Worm (Caenorhabditis elegans): Measurements from ENCODE around the gene H03A11.2.

H03A11.2 gene

DNA sequence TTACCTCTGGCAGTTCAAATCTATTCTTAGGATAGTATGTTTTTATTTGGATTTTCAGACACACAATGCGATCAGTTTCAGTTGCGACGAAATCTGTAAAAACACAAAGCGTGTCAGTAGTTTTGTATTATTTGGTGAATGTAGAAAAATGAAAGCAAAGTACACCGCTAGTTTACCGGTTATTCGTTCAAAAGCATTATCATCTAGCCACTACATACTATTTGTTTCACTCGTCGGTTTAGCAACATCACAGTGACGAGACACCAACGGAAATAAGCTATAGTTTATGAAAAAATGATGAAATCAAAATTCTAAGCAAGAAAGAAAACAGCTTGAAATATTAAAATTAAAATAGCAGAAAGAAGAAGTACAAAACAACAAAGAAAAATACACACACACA lies 40.2 kb upstream of the H03A11.2 start:
- no peak for TF ChIP-seq lin-54 (GFP tag; optimal IDR thresholded peaks at IDR 0.05)
- TF ChIP-seq hlh-12 (tag; optimal IDR thresholded peaks at IDR 0.05), result no peak
- TF ChIP-seq aptf-2 (GFP tag; conservative IDR thresholded peaks at IDR 0.05), result no peak

ce11 chrX:15268461-15268860 lies 38.0 kb upstream of the H03A11.2 start:
- TF ChIP-seq K12H6.12 (tag; optimal IDR thresholded peaks at IDR 0.05), result no peak

DNA sequence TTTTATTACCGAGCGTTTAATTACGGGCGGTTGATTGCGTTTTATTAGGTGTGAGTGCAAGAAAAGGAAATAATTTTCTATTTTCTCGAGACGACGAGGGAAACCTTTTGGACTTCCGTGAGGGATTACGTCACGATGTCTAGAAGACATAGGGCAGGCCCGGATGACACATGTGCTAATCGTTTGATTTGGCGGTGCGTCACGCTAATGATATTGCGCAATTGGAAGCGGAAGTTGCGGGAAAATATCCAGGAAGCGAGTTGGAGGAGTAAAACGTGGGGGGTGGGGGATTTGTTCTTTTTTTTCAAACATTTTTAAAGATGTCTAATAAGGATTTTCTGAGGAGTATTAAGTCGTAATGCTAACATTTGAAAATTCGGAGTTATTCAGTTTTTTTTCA lies 34.1 kb upstream of the H03A11.2 start:
- TF ChIP-seq lin-40 (tag; optimal IDR thresholded peaks at IDR 0.05), result no peak
- TF ChIP-seq Y67H2A.10 (GFP tag; conservative IDR thresholded peaks at IDR 0.05), result no peak
- TF ChIP-seq nfyb-1 (GFP tag; IDR thresholded peaks at IDR 0.05), result no peak
- no peak for TF ChIP-seq xnd-1 (tag; optimal IDR thresholded peaks at IDR 0.05)
- no peak for TF ChIP-seq dpff-1 (tag; optimal IDR thresholded peaks at IDR 0.05)
- TF ChIP-seq madf-10 (tag; optimal IDR thresholded peaks at IDR 0.05), result no peak
- TF ChIP-seq Y79H2A.3 (GFP tag; conservative IDR thresholded peaks at IDR 0.05), result no peak
- TF ChIP-seq B0035.1 (tag; optimal IDR thresholded peaks at IDR 0.05), result no peak
- no peak for TF ChIP-seq ztf-22 (GFP tag; optimal IDR thresholded peaks at IDR 0.05)
- TF ChIP-seq let-607 (tag; optimal IDR thresholded peaks at IDR 0.05), result no peak
- no peak for TF ChIP-seq die-1 (tag; optimal IDR thresholded peaks at IDR 0.05)
- TF ChIP-seq ceh-58 (GFP tag; IDR thresholded peaks at IDR 0.05), result no peak
- no peak for TF ChIP-seq lsy-27 (tag; optimal IDR thresholded peaks at IDR 0.05; ENCODE audit: borderline replicate concordance, insufficient read depth)

DNA sequence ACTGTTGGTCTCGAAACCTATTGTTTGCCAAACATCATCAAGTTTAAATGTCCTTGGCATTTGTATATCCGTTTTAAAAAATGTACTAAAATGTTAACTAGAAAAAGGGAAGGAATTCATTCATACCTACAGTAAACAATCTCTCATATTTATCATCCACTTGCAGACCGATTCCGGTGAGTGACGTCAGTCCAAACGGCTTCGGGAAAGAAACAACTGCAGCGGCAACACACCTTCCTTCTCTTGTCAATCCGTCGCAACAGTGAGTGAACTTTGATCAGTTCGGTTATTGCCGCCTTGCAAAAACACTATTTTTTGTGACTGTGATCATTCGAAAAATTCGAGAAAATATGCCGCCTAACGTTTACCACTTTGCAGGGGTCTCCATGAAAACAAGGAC lies 33.7 kb upstream of the H03A11.2 start:
- TF ChIP-seq F22D6.2 (tag; optimal IDR thresholded peaks at IDR 0.05) (no peak), tbx-9 (tag; optimal IDR thresholded peaks at IDR 0.05; ENCODE audit: borderline replicate concordance) (no peak), hlh-12 (tag; optimal IDR thresholded peaks at IDR 0.05) (no peak), B0336.3 (GFP tag; IDR thresholded peaks at IDR 0.05) (no peak), akir-1 (GFP tag; optimal IDR thresholded peaks at IDR 0.05) (no peak), tbp1 (GFP tag; optimal IDR thresholded peaks at IDR 0.05) (no peak), lsy-27 (tag; optimal IDR thresholded peaks at IDR 0.05; ENCODE audit: borderline replicate concordance, insufficient read depth) (no peak), unc-62 (GFP tag; optimal IDR thresholded peaks at IDR 0.05) (no peak), madf-8 (GFP tag; conservative IDR thresholded peaks at IDR 0.05) (no peak), nhr-120 (GFP tag; IDR thresholded peaks at IDR 0.05) (no peak), sptf-2 (GFP tag; optimal IDR thresholded peaks at IDR 0.05) (no peak)

- TF ChIP-seq Y67H2A.10 (GFP tag; conservative IDR thresholded peaks at IDR 0.05) (no peak), athp-1 (tag; optimal IDR thresholded peaks at IDR 0.05) (no peak), ekl-4 (GFP tag; IDR thresholded peaks at IDR 0.05) (no peak), egrh-3 (GFP tag; IDR thresholded peaks at IDR 0.05) (no peak), lin-26 (GFP tag; IDR thresholded peaks at IDR 0.05) (no peak), ceh-40 (GFP tag; IDR thresholded peaks at IDR 0.05) (no peak), T07F8.4 (tag; optimal IDR thresholded peaks at IDR 0.05) (no peak), F57C9.4 (tag; optimal IDR thresholded peaks at IDR 0.05) (no peak), die-1 (tag; optimal IDR thresholded peaks at IDR 0.05) (no peak), efl-1 (GFP tag; optimal IDR thresholded peaks at IDR 0.05) (no peak), K12H6.12 (tag; optimal IDR thresholded peaks at IDR 0.05) (no peak), dpl-1 (GFP tag; optimal IDR thresholded peaks at IDR 0.05) (no peak), lag-1 (GFP tag; IDR thresholded peaks at IDR 0.05) (no peak), egl-18 (GFP tag; IDR thresholded peaks at IDR 0.05) (no peak), lsl-1 (GFP tag; optimal IDR thresholded peaks at IDR 0.05) (no peak), hmg-20 (GFP tag; IDR thresholded peaks at IDR 0.05) (no peak), Y53G8AR.9 (GFP tag; conservative IDR thresholded peaks at IDR 0.05) (no peak), xnd-1 (tag; optimal IDR thresholded peaks at IDR 0.05) (no peak)
Measured at ce11 chrX:15262875-15263274, 32.4 kb upstream of the H03A11.2 start.

Data from whole organism, young adult.